Fruit fly (Drosophila melanogaster) whole organism, embryonic: ENCODE data around the gene Mis12.

Experiments used
- Asciz ChIP-seq: fragments of 200-800 bp; sonication (Bioruptor generic); optimal IDR thresholded peaks from 2 replicates; lab custom pipeline; 2017; ENCODE audit warnings: missing biosample characterization, mild to moderate bottlenecking, missing genetic modification characterization, missing genetic modification reagents
- Bgb ChIP-seq: fragments of 200-800 bp; sonication (Bioruptor generic); IDR thresholded peaks from 2 replicates; pipeline ENCODE4 v1.3.6; 2022; ENCODE audit warnings: missing biosample characterization, missing genetic modification characterization; ENCODE audit not compliant: partially characterized antibody
- CG10959 ChIP-seq: fragments of 200-800 bp; sonication (Bioruptor generic); IDR thresholded peaks from 2 replicates; pipeline ENCODE4 v1.3.6; 2022; ENCODE audit warnings: missing biosample characterization, missing genetic modification characterization
- CG11247 ChIP-seq: fragments of 200-800 bp; sonication (Bioruptor generic); IDR thresholded peaks from 2 replicates; pipeline ENCODE4 v1.3.6; 2022; ENCODE audit warnings: missing biosample characterization, missing genetic modification characterization
- CG12071 ChIP-seq: fragments of 200-800 bp; sonication (Bioruptor generic); optimal IDR thresholded peaks from 3 replicates; lab custom pipeline; 2018; ENCODE audit warnings: missing biosample characterization, mild to moderate bottlenecking, missing genetic modification characterization
- CG13287 ChIP-seq: fragments of 200-800 bp; sonication (Bioruptor generic); IDR thresholded peaks from 2 replicates; pipeline ENCODE4 v1.3.6; 2022; ENCODE audit warnings: missing biosample characterization, missing genetic modification characterization; ENCODE audit not compliant: partially characterized antibody
- CG13424 ChIP-seq: fragments of 200-800 bp; sonication (Bioruptor generic); optimal IDR thresholded peaks from 2 replicates; lab custom pipeline; 2019; ENCODE audit warnings: missing biosample characterization, mild to moderate bottlenecking, missing genetic modification characterization, moderate library complexity
- CG14050 ChIP-seq: fragments of 200-800 bp; sonication (Bioruptor generic); IDR thresholded peaks from 3 replicates; pipeline ENCODE4 v1.3.6; 2022; ENCODE audit warnings: missing biosample characterization, missing genetic modification characterization
- CG17186 ChIP-seq: fragments of 200-800 bp; sonication (Bioruptor generic); optimal IDR thresholded peaks from 3 replicates; lab custom pipeline; 2017; ENCODE audit warnings: missing biosample characterization, missing genetic modification reagents, missing genetic modification characterization
- CG17328 ChIP-seq: fragments of 200-800 bp; sonication (Bioruptor generic); IDR thresholded peaks from 2 replicates; pipeline ENCODE4 v1.3.6; 2022; ENCODE audit warnings: missing biosample characterization, missing genetic modification characterization
- CG17359 ChIP-seq: fragments of 200-800 bp; sonication (Bioruptor generic); optimal IDR thresholded peaks from 3 replicates; lab custom pipeline; 2018; ENCODE audit warnings: missing biosample characterization, mild to moderate bottlenecking, missing genetic modification characterization, moderate library complexity
- CG2116 ChIP-seq: fragments of 200-800 bp; sonication (Bioruptor generic); optimal IDR thresholded peaks from 3 replicates; lab custom pipeline; 2018; ENCODE audit warnings: missing biosample characterization, mild to moderate bottlenecking, missing genetic modification characterization
- CG2202 ChIP-seq: fragments of 200-800 bp; sonication (Bioruptor generic); optimal IDR thresholded peaks from 2 replicates; lab custom pipeline; 2018; ENCODE audit warnings: missing biosample characterization, mild to moderate bottlenecking, missing genetic modification characterization
- CG34224 ChIP-seq: fragments of 200-800 bp; sonication (Bioruptor generic); IDR thresholded peaks from 3 replicates; pipeline ENCODE4 v1.3.6; 2022; ENCODE audit warnings: missing biosample characterization, missing genetic modification characterization; ENCODE audit not compliant: partially characterized antibody
- CG4328 ChIP-seq: fragments of 200-800 bp; sonication (Bioruptor generic); optimal IDR thresholded peaks from 3 replicates; lab custom pipeline; 2017; ENCODE audit warnings: missing biosample characterization, missing genetic modification reagents, missing genetic modification characterization
- CG8924 ChIP-seq: fragments of 200-800 bp; optimal IDR thresholded peaks from 3 replicates; lab custom pipeline; 2019; ENCODE audit warnings: missing biosample characterization, mild to moderate bottlenecking, missing genetic modification characterization, moderate library complexity
- Chrac-16 ChIP-seq: fragments of 200-800 bp; sonication (Bioruptor generic); optimal IDR thresholded peaks from 3 replicates; lab custom pipeline; 2016; ENCODE audit warnings: missing biosample characterization, missing genetic modification characterization
- D19B ChIP-seq: fragments of 200-800 bp; sonication (Bioruptor generic); optimal IDR thresholded peaks from 2 replicates; lab custom pipeline; 2017; ENCODE audit warnings: missing biosample characterization, mild to moderate bottlenecking, missing genetic modification characterization
- Dad ChIP-seq: fragments of 200-800 bp; sonication (Bioruptor generic); optimal IDR thresholded peaks from 3 replicates; lab custom pipeline; 2016; ENCODE audit warnings: missing biosample characterization, missing genetic modification characterization
- Elba2 ChIP-seq: fragments of 200-800 bp; sonication (Bioruptor generic); optimal IDR thresholded peaks from 3 replicates; lab custom pipeline; 2016; ENCODE audit warnings: missing biosample characterization, missing genetic modification characterization
- Ets97D ChIP-seq: fragments of 200-800 bp; sonication (Bioruptor generic); optimal IDR thresholded peaks from 3 replicates; lab custom pipeline; 2016; ENCODE audit warnings: missing biosample characterization, missing genetic modification characterization
- Gsc ChIP-seq: fragments of 200-800 bp; sonication (Bioruptor generic); IDR thresholded peaks from 2 replicates; pipeline ENCODE4 v1.3.6; 2022; ENCODE audit warnings: missing biosample characterization, missing genetic modification characterization
- MBD-R2 ChIP-seq: fragments of 200-800 bp; sonication (Bioruptor generic); IDR thresholded peaks from 2 replicates; pipeline ENCODE4 v1.3.6; 2022; ENCODE audit warnings: missing biosample characterization, missing genetic modification characterization
- MESR4 ChIP-seq: fragments of 200-800 bp; sonication (Bioruptor generic); optimal IDR thresholded peaks from 2 replicates; lab custom pipeline; 2018; ENCODE audit warnings: missing biosample characterization, mild to moderate bottlenecking, missing genetic modification characterization, moderate library complexity
- Med ChIP-seq: fragments of 200-800 bp; sonication (Bioruptor generic); peaks from one replicate; lab custom pipeline; 2016; ENCODE audit warnings: missing biosample characterization, missing genetic modification characterization, mild to moderate bottlenecking, inconsistent platforms, moderate library complexity
- Mrtf ChIP-seq: fragments of 200-800 bp; sonication (Bioruptor generic); IDR thresholded peaks from 3 replicates; pipeline ENCODE4 v1.3.6; 2022; ENCODE audit warnings: missing biosample characterization, missing genetic modification characterization
- Nf-YA ChIP-seq: fragments of 200-800 bp; sonication (Bioruptor generic); IDR thresholded peaks from 2 replicates; pipeline ENCODE4 v1.3.6; 2022; ENCODE audit warnings: missing biosample characterization, missing genetic modification characterization
- YL-1 ChIP-seq: fragments of 200-800 bp; sonication (Bioruptor generic); optimal IDR thresholded peaks from 3 replicates; lab custom pipeline; 2017; ENCODE audit warnings: missing biosample characterization, mild to moderate bottlenecking, missing genetic modification characterization
- cg ChIP-seq: fragments of 200-800 bp; sonication (Bioruptor generic); optimal IDR thresholded peaks from 3 replicates; lab custom pipeline; 2019; ENCODE audit warnings: missing biosample characterization, mild to moderate bottlenecking, missing genetic modification characterization, moderate library complexity
- corto ChIP-seq: fragments of 200-800 bp; sonication (Bioruptor generic); optimal IDR thresholded peaks from 2 replicates; lab custom pipeline; 2016; ENCODE audit warnings: missing biosample characterization, mild to moderate bottlenecking, missing genetic modification characterization, moderate library complexity
- crp ChIP-seq, 2 experiments: fragments of 200-800 bp; sonication (Bioruptor generic); optimal IDR thresholded peaks; 2 replicates in 1 of 2; 3 replicates in 1 of 2; lab custom pipeline; 2017; ENCODE audit warnings: missing biosample characterization in 2 of 2, missing genetic modification characterization in 2 of 2, mild to moderate bottlenecking in 1 of 2, moderate library complexity in 1 of 2
- dan ChIP-seq: fragments of 200-800 bp; sonication (Bioruptor generic); IDR thresholded peaks from 2 replicates; pipeline ENCODE4 v1.3.6; 2022; ENCODE audit warnings: missing biosample characterization, missing genetic modification characterization
- disco-r ChIP-seq: fragments of 200-800 bp; sonication (Bioruptor generic); optimal IDR thresholded peaks from 2 replicates; lab custom pipeline; 2016; ENCODE audit warnings: missing biosample characterization, missing genetic modification characterization
- dm ChIP-seq: fragments of 200-800 bp; sonication (Bioruptor generic); optimal IDR thresholded peaks from 3 replicates; lab custom pipeline; 2016; ENCODE audit warnings: missing biosample characterization, missing genetic modification characterization
- eve ChIP-seq, 2 experiments: fragments of >200 bp; optimal IDR thresholded peaks; 2 replicates each; lab custom pipeline; 2017; ENCODE audit warnings: missing biosample characterization in 2 of 2, missing genetic modification characterization in 2 of 2
- grn ChIP-seq: fragments of 200-800 bp; sonication (Bioruptor generic); optimal IDR thresholded peaks from 3 replicates; lab custom pipeline; 2017; ENCODE audit warnings: missing biosample characterization, missing genetic modification characterization
- hbn ChIP-seq: fragments of 200-800 bp; sonication (Bioruptor generic); IDR thresholded peaks from 2 replicates; pipeline ENCODE4 v1.3.6; 2022; ENCODE audit warnings: missing biosample characterization, missing genetic modification characterization; ENCODE audit not compliant: partially characterized antibody
- her ChIP-seq: fragments of 200-800 bp; sonication (Bioruptor generic); optimal IDR thresholded peaks from 2 replicates; lab custom pipeline; 2016; ENCODE audit warnings: missing biosample characterization, missing genetic modification characterization
- mam ChIP-seq: fragments of 200-800 bp; sonication (Bioruptor generic); optimal IDR thresholded peaks from 3 replicates; lab custom pipeline; 2016; ENCODE audit warnings: missing biosample characterization, missing genetic modification characterization
- nmo ChIP-seq: fragments of 200-800 bp; sonication (Bioruptor generic); optimal IDR thresholded peaks from 2 replicates; lab custom pipeline; 2018; ENCODE audit warnings: missing biosample characterization, mild to moderate bottlenecking, missing genetic modification characterization, moderate library complexity
- so ChIP-seq: fragments of 200-800 bp; sonication (Bioruptor generic); IDR thresholded peaks from 3 replicates; pipeline ENCODE4 v1.3.6; 2022; ENCODE audit warnings: missing biosample characterization, missing genetic modification characterization
- sob ChIP-seq: fragments of 200-800 bp; sonication (Bioruptor generic); IDR thresholded peaks from 2 replicates; pipeline ENCODE4 v1.3.6; 2022; ENCODE audit warnings: missing biosample characterization, missing genetic modification characterization
- sqz ChIP-seq: fragments of 200-800 bp; sonication (Bioruptor generic); optimal IDR thresholded peaks from 3 replicates; lab custom pipeline; 2018; ENCODE audit warnings: missing biosample characterization, mild to moderate bottlenecking, missing genetic modification characterization
- stwl ChIP-seq: fragments of 200-800 bp; sonication (Bioruptor generic); optimal IDR thresholded peaks from 3 replicates; lab custom pipeline; 2018; ENCODE audit warnings: missing biosample characterization, mild to moderate bottlenecking, missing genetic modification characterization, moderate library complexity
- tx ChIP-seq: fragments of 200-800 bp; sonication (Bioruptor generic); optimal IDR thresholded peaks from 2 replicates; lab custom pipeline; 2016; ENCODE audit warnings: missing biosample characterization, missing genetic modification characterization
- vnd ChIP-seq: fragments of 200-800 bp; sonication (Bioruptor generic); IDR thresholded peaks from 3 replicates; pipeline ENCODE4 v1.3.6; 2022; ENCODE audit warnings: missing biosample characterization, missing genetic modification characterization; ENCODE audit not compliant: partially characterized antibody

The Mis12 gene

DNA sequence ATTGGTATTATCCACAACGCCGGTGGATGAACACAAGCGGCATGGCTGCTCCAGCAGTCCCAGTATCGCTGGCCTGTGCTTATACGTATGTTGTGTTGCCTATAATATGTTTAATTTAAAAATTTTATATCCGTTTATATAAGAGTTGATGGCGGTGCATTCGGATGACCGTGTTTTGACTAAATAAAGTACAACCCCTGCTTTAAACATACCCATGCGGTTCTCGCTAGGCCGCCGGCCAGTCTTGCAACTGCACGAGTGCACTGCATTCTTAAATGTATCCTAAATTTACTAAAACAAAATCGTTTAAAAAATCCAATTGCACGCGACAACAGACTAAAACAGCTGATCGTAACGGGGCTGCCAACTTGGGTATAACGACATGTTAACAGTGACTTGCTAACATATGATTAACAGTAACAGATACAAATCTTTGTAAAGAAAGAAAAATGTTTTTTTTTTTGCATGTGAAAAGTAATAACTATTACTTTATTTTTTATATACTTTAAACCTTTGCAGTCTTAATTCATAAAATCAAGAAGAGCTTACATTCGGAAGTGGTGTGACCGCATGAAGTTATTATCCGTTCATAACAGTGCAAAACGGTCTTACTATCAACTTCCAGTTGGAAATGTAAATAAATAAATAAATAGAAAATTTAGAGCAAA, 11.0 kb downstream of the Mis12 start, which contains the start of the genes Uqcc1 and Surf1 (continued):
- TF ChIP-seq Dad (GFP tag; lab: Kevin White, UChicago) = no peak
- peak; percentile 51 for TF ChIP-seq MESR4 (GFP tag; lab: Kevin White, UChicago)
- TF ChIP-seq Med (GFP tag; lab: Kevin White, UChicago) = peak; percentile 0
- TF ChIP-seq sqz (GFP tag; lab: Kevin White, UChicago) = no peak
- peak; percentile 42 for TF ChIP-seq Elba2 (GFP tag; lab: Kevin White, UChicago)
- TF ChIP-seq Asciz (GFP tag; lab: Kevin White, UChicago) = no peak
- TF ChIP-seq CG13424 (tag; lab: Kevin White, UChicago) = no peak
- TF ChIP-seq crp (GFP tag; optimal IDR thresholded peaks at IDR 0.05; lab: Kevin White, UChicago) = peak; percentile 57 to 90
- TF ChIP-seq stwl (tag; lab: Kevin White, UChicago) = peak; percentile 49
- TF ChIP-seq grn = peak; percentile 25
- peak; percentile 52; the same call in 1 of the 2 replicates for TF ChIP-seq MBD-R2 (GFP tag; lab: Robert Waterston, UW)
- TF ChIP-seq CG11247 (GFP tag; lab: Robert Waterston, UW) = no peak
- TF ChIP-seq CG13287 (GFP tag; lab: Robert Waterston, UW) = peak; percentile 18; the same call in 1 of the 2 replicates
- peak; percentile 1 for TF ChIP-seq nmo (GFP tag; lab: Kevin White, UChicago)
- 0 out of 3 replicates have a peak, but pooled peaks have one; percentile 19 for TF ChIP-seq CG34224
- no peak for TF ChIP-seq CG8924 (tag; lab: Kevin White, UChicago)
- TF ChIP-seq CG2116 (GFP tag; lab: Kevin White, UChicago) = peak; percentile 19
- peak; percentile 45 for TF ChIP-seq YL-1

- TF ChIP-seq Chrac-16 (GFP tag; lab: Kevin White, UChicago) (peak; percentile 91), CG17359 (tag; lab: Kevin White, UChicago) (peak; percentile 91), Bgb (GFP tag; lab: Robert Waterston, UW) (peak; percentile 80), sob (GFP tag; lab: Robert Waterston, UW) (peak; percentile 90), CG14050 (peak; percentile 88), tx (GFP tag; lab: Kevin White, UChicago) (peak; percentile 9), CG4328 (GFP tag; lab: Kevin White, UChicago) (peak; percentile 81), hbn (GFP tag; lab: Robert Waterston, UW) (peak; percentile 71), Gsc (GFP tag; lab: Robert Waterston, UW) (peak; percentile 66), CG10959 (GFP tag; lab: Robert Waterston, UW) (peak; percentile 83), corto (GFP tag; lab: Kevin White, UChicago) (peak; percentile 86), disco-r (GFP tag; lab: Kevin White, UChicago) (no peak), so (GFP tag; lab: Robert Waterston, UW) (peak; percentile 84), CG17186 (GFP tag; lab: Kevin White, UChicago) (peak; percentile 25), Nf-YA (GFP tag; lab: Robert Waterston, UW) (peak; percentile 80), eve (GFP tag; optimal IDR thresholded peaks at IDR 0.05; lab: Kevin White, UChicago) (no peak), dm (GFP tag; lab: Kevin White, UChicago) (peak; percentile 27), stwl (tag; lab: Kevin White, UChicago) (peak; percentile 57), dan (GFP tag; lab: Robert Waterston, UW) (no peak; the same call in 1 of the 2 replicates), CG12071 (GFP tag; lab: Kevin White, UChicago) (peak; percentile 79), Mrtf (GFP tag; lab: Robert Waterston, UW) (peak; percentile 88), D19B (GFP tag; lab: Kevin White, UChicago) (peak; percentile 78), CG17328 (GFP tag; lab: Robert Waterston, UW) (peak; percentile 93), vnd (GFP tag; lab: Robert Waterston, UW) (peak; percentile 75), cg (no peak), her (GFP tag; lab: Kevin White, UChicago) (peak; percentile 11), Ets97D (peak; percentile 27), CG2202 (peak; percentile 83), mam (GFP tag; lab: Kevin White, UChicago) (peak; percentile 68)
Measured at dm6 chr3L:6955254-6956229, 13.3 kb downstream of the Mis12 start, which contains the start of the genes CG10077 and CG9948. Gene CG10077, minus strand, starts transcription at chr3L:6955904. Gene CG9948, plus strand, starts transcription at chr3L:6955991.
